4 worm cellular contexts compared by ENCODE assay signal in the genomic region with DNA sequence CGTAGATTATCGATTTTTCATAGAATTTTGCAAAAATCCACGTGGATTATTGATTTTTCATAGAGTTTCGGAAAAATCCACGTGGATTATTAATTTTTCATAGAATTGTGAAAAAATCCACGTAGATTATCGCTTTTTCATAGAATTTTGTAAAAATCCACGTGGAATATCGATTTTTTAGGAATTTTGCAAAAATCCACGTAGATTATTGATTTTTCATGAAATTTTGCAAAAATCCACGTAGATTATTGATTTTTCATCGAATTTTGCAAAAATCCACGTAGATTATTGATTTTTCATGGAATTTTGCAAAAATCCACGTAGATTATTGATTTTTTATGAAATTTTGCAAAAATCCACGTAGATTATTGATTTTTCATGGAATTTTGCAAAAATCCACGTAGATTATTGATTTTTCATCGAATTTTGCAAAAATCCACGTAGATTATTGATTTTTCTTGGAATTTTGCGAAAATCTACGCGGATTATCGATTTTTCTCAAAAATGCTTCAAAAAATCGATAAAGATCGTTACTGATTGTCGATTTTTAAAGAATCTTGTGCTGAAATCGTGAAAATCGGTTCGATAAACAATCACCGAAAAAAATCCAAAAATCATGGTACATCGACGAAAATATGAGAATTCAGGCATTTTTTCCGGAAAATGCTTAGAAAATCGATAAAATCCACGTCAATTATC.
A peak's percentile ranks its signal among the peaks of the same experiment; 100 is the strongest.
TF ChIP-seq lines count a peak whose summit lies in the region.

No protein-coding gene starts in this region.

TF ChIP-seq in whole organism, L3 larva, 47 proteins besides CTCF, POLR2A, EP300 and RAD21:
- TF ChIP-seq ceh-28 (tag; optimal IDR thresholded peaks at IDR 0.05; lab: Kevin White, UChicago) = peak; percentile 85

TF ChIP-seq in whole organism, L4 larva, 104 proteins besides CTCF, POLR2A, EP300 and RAD21:
- TF ChIP-seq ceh-28 (tag; optimal IDR thresholded peaks at IDR 0.05; lab: Kevin White, UChicago) = peak; percentile 76

TF ChIP-seq in whole organism, late embryonic, 69 proteins besides CTCF, POLR2A, EP300 and RAD21:
- TF ChIP-seq ceh-48 (tag; optimal IDR thresholded peaks at IDR 0.05; lab: Kevin White, UChicago) = peak; percentile 18

TF ChIP-seq in whole organism, midembryonic, 9 proteins besides CTCF, POLR2A, EP300 and RAD21:
- TF ChIP-seq T22C8.4 (GFP tag; IDR thresholded peaks at IDR 0.05; lab: Robert Waterston, UW) = peak; percentile 54
